Fruit fly (Drosophila melanogaster): Measurements from ENCODE around the gene CG12091.

Gene CG12091

DNA sequence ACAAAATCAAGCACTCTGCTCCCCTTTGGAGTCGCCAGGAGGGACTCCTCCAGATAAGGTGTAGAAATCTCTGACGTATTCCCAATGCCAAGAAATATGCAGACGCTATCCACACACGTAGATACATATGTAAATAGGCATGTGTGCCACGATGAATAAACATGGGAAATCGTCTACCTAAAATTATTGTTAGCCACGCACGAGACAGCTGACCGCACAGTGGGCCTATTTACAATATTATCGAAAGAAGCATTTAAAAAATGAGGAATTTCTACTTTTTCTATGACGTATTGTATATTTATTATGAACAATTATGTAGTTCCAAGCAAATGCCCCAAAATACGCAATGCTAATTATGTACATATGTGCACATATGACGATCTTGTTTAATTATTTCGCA lies 12.5 kb upstream of the CG12091 start (continued):
- TF ChIP-seq unc-4 (GFP tag; IDR thresholded peaks at IDR 0.05; ENCODE audit: partially characterized antibody) (no peak), CG14441 (GFP tag; IDR thresholded peaks at IDR 0.05) (no peak), NC2α (GFP tag; optimal IDR thresholded peaks at IDR 0.05) (no peak), ham (GFP tag; IDR thresholded peaks at IDR 0.05) (no peak), Xbp1 (GFP tag; optimal IDR thresholded peaks at IDR 0.05) (no peak), hkb (optimal IDR thresholded peaks at IDR 0.05) (no peak), hkb (GFP tag; IDR thresholded peaks at IDR 0.05) (peak; percentile 38; the same call in 1 of the 2 replicates), gem (tag; optimal IDR thresholded peaks at IDR 0.05) (peak; percentile 46), CG8478 (optimal IDR thresholded peaks at IDR 0.05) (no peak), CG13123 (GFP tag; optimal IDR thresholded peaks at IDR 0.05) (no peak), pfk (GFP tag; optimal IDR thresholded peaks at IDR 0.05) (peak; percentile 47), CG11560 (tag; IDR thresholded peaks at IDR 0.05) (no peak), usp (GFP tag; optimal IDR thresholded peaks at IDR 0.05) (no peak), CG10147 (GFP tag; optimal IDR thresholded peaks at IDR 0.05) (no peak), slbo (GFP tag; IDR thresholded peaks at IDR 0.05) (peak; percentile 42; the same call in 1 of the 2 replicates), Ssrp (tag; optimal IDR thresholded peaks at IDR 0.05) (peak; percentile 35), amos (GFP tag; IDR thresholded peaks at IDR 0.05; ENCODE audit: partially characterized antibody) (no peak), CG12769 (tag; optimal IDR thresholded peaks at IDR 0.05) (peak; percentile 81), vnd (GFP tag; IDR thresholded peaks at IDR 0.05; ENCODE audit: partially characterized antibody) (no peak), Hsf (GFP tag; optimal IDR thresholded peaks at IDR 0.05) (no peak), wor (GFP tag; IDR thresholded peaks at IDR 0.05) (no peak), Xrp1 (GFP tag; IDR thresholded peaks at IDR 0.05) (peak; percentile 53), HHEX (GFP tag; optimal IDR thresholded peaks at IDR 0.05) (no peak), caup (GFP tag; optimal IDR thresholded peaks at IDR 0.05; ENCODE audit: severe bottlenecking) (no peak), CG18476 (GFP tag; optimal IDR thresholded peaks at IDR 0.05) (no peak), CG31388 (GFP tag; optimal IDR thresholded peaks at IDR 0.05) (no peak), zf30C (GFP tag; optimal IDR thresholded peaks at IDR 0.05) (no peak), PHDP (tag; optimal IDR thresholded peaks at IDR 0.05) (peak; percentile 29), CG10267 (tag; optimal IDR thresholded peaks at IDR 0.05) (no peak), CG31365 (tag; optimal IDR thresholded peaks at IDR 0.05) (no peak), CG14014 (GFP tag; IDR thresholded peaks at IDR 0.05) (peak; percentile 57; the same call in 1 of the 2 replicates), toy (GFP tag; IDR thresholded peaks at IDR 0.05) (no peak), bigmax (GFP tag; optimal IDR thresholded peaks at IDR 0.05) (no peak), Atf6 (GFP tag; IDR thresholded peaks at IDR 0.05) (peak; percentile 59), CG32767 (GFP tag; IDR thresholded peaks at IDR 0.05) (no peak), en (GFP tag; optimal IDR thresholded peaks at IDR 0.05) (no peak), CG11695 (GFP tag; IDR thresholded peaks at IDR 0.05) (no peak), stwl (tag; optimal IDR thresholded peaks at IDR 0.05) (no peak), nau (GFP tag; optimal IDR thresholded peaks at IDR 0.05) (no peak), Stat92E (GFP tag; optimal IDR thresholded peaks at IDR 0.05) (no peak), twi (tag; optimal IDR thresholded peaks at IDR 0.05) (peak; percentile 13), fd102C (GFP tag; optimal IDR thresholded peaks at IDR 0.05) (peak; percentile 72), CG30020 (tag; optimal IDR thresholded peaks at IDR 0.05) (no peak), CG2889 (GFP tag; IDR thresholded peaks at IDR 0.05) (no peak), CG6813 (GFP tag; optimal IDR thresholded peaks at IDR 0.05) (peak; percentile 32), Pdp1 (GFP tag; optimal IDR thresholded peaks at IDR 0.05) (no peak), emc (GFP tag; optimal IDR thresholded peaks at IDR 0.05) (no peak), CG12155 (GFP tag; optimal IDR thresholded peaks at IDR 0.05) (peak; percentile 5), dan (GFP tag; IDR thresholded peaks at IDR 0.05) (no peak), H2.0 (GFP tag; IDR thresholded peaks at IDR 0.05) (no peak), CG2712 (tag; optimal IDR thresholded peaks at IDR 0.05) (peak; percentile 32), CG8765 (GFP tag; IDR thresholded peaks at IDR 0.05) (no peak)
